Worm (Caenorhabditis elegans) whole organism, L4 larva: ENCODE results near the gene srlf-16.

ENCODE experiments used
- R02D3.7 ChIP-seq: fragments of 150-350 bp; sonication (generic microtip); optimal IDR thresholded peaks from 3 replicates; lab custom pipeline; 2014; ENCODE audit warnings: missing biosample characterization, missing genetic modification characterization
- ZK546.5 ChIP-seq, 2 experiments: sonication (generic microtip); optimal IDR thresholded peaks; 2 replicates each; lab custom pipeline; 2017; ENCODE audit warnings: missing biosample characterization in 2 of 2, missing genetic modification characterization in 2 of 2
- ceh-32 ChIP-seq: sonication (generic microtip); optimal IDR thresholded peaks from 2 replicates; lab custom pipeline; 2016; ENCODE audit warnings: mild to moderate bottlenecking, missing genetic modification characterization, missing compliant biosample characterization; ENCODE audit not compliant: poor library complexity
- madf-9 ChIP-seq: fragments of 200-800 bp; sonication (Bioruptor generic); conservative IDR thresholded peaks from 2 replicates; pipeline ENCODE4 v1.3.6; 2022; ENCODE audit warnings: missing genetic modification reagents, missing genetic modification characterization, missing compliant biosample characterization
- nhr-25 ChIP-seq: sonication (generic microtip); optimal IDR thresholded peaks from 2 replicates; lab custom pipeline; 2017; ENCODE audit warnings: missing genetic modification characterization, mild to moderate bottlenecking, missing compliant biosample characterization, antibody characterized with exemption, moderate library complexity, borderline replicate concordance; ENCODE audit not compliant: insufficient read depth
- nhr-76 ChIP-seq: fragments of 150-350 bp; optimal IDR thresholded peaks from 2 replicates; lab custom pipeline; 2014; ENCODE audit warnings: missing biosample characterization, missing genetic modification characterization
- pha-4 ChIP-seq, 2 experiments: fragments of 150-350 bp in 1 of 2; fragments of 200-800 bp in 1 of 2; sonication (Bioruptor generic) in 1 of 2; IDR thresholded peaks in 1 of 2; optimal IDR thresholded peaks in 1 of 2; 2 replicates each; pipeline versions ENCODE4 v1.3.6 to Lab custom; 2014 to 2022; ENCODE audit warnings: missing genetic modification characterization in 2 of 2, missing genetic modification reagents in 2 of 2, missing biosample characterization in 1 of 2, missing compliant biosample characterization in 1 of 2
- unc-62 ChIP-seq, 3 experiments: fragments of 150-350 bp in 1 of 3; sonication (generic microtip); optimal IDR thresholded peaks in 2 of 3; peaks in 1 of 3; 1 replicate in 1 of 3; 2 replicates in 2 of 3; lab custom pipeline; 2014 to 2017; ENCODE audit warnings: missing biosample characterization in 3 of 3, missing genetic modification characterization in 3 of 3, missing genetic modification reagents in 3 of 3, missing genotype in 1 of 3

DNA sequence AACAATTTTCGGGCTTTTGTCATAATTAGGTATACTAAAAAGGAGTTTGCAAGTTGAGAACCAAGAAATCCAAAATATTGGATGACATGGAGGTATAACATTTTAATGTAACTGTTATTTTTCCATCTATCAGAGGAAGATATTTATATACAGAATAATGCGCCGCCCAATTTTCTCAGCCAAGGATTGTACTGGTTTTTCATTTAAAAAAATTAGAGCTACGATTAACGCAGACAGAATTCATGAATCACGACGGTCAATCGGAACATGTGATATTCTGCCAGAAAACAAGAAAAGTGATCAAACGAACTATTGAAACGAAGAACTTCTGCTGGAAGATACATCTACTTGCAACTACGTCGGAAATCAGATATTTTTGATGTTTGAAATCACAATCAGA is 6.3 kb upstream of the srlf-16 start, which contains the start of gene str-145:
- TF ChIP-seq ceh-32 (no peak), R02D3.7 (tag; lab: Kevin White, UChicago) (no peak), pha-4 (GFP tag; IDR thresholded peaks at IDR 0.05; lab: Robert Waterston, UW) (no peak), pha-4 (tag; optimal IDR thresholded peaks at IDR 0.05; lab: Kevin White, UChicago) (no peak), nhr-76 (tag; lab: Kevin White, UChicago) (no peak), nhr-25 (tag; lab: Kevin White, UChicago) (no peak), ZK546.5 (tag; optimal IDR thresholded peaks at IDR 0.05; lab: Kevin White, UChicago) (no peak), unc-62 (GFP tag; optimal IDR thresholded peaks at IDR 0.05 in 1 of 2; lab: Kevin White, UChicago) (no peak), unc-62 (tag; optimal IDR thresholded peaks at IDR 0.05; lab: Kevin White, UChicago) (no peak), madf-9 (GFP tag; lab: Robert Waterston, UW) (no peak)
